Fruit fly (Drosophila melanogaster) whole organism, embryonic: ENCODE data around the gene Wdfy2.

Experiments used
- Aef1 ChIP-seq: fragments of 200-800 bp; sonication (Bioruptor generic); IDR thresholded peaks from 3 replicates; pipeline ENCODE4 v1.3.6; 2022; ENCODE audit warnings: missing biosample characterization, missing genetic modification characterization
- Bteb2 ChIP-seq: fragments of 200-800 bp; sonication (Bioruptor generic); optimal IDR thresholded peaks from 2 replicates; lab custom pipeline; 2016; ENCODE audit warnings: missing biosample characterization, missing genetic modification characterization
- CG10267 ChIP-seq: fragments of 200-800 bp; sonication (Bioruptor generic); optimal IDR thresholded peaks from 2 replicates; lab custom pipeline; 2018; ENCODE audit warnings: missing biosample characterization, mild to moderate bottlenecking, missing genetic modification characterization, moderate library complexity
- CG11085 ChIP-seq: fragments of 200-800 bp; sonication (Bioruptor generic); IDR thresholded peaks from 2 replicates; pipeline ENCODE4 v1.3.6; 2022; ENCODE audit warnings: missing biosample characterization, missing genetic modification characterization
- CG1233 ChIP-seq: fragments of 200-800 bp; sonication (Bioruptor generic); optimal IDR thresholded peaks from 4 replicates; lab custom pipeline; 2018; ENCODE audit warnings: missing biosample characterization, mild to moderate bottlenecking, missing genetic modification characterization
- CG17359 ChIP-seq: fragments of 200-800 bp; sonication (Bioruptor generic); optimal IDR thresholded peaks from 3 replicates; lab custom pipeline; 2018; ENCODE audit warnings: missing biosample characterization, mild to moderate bottlenecking, missing genetic modification characterization, moderate library complexity
- CG1792 ChIP-seq: fragments of 200-800 bp; sonication (Bioruptor generic); optimal IDR thresholded peaks from 2 replicates; lab custom pipeline; 2016; ENCODE audit warnings: missing biosample characterization, missing genetic modification characterization
- CG18476 ChIP-seq: fragments of 200-800 bp; sonication (Bioruptor generic); optimal IDR thresholded peaks from 2 replicates; lab custom pipeline; 2016; ENCODE audit warnings: missing biosample characterization, mild to moderate bottlenecking, missing genetic modification characterization
- CG2199 ChIP-seq: fragments of 200-800 bp; sonication (Bioruptor generic); IDR thresholded peaks from 3 replicates; pipeline ENCODE4 v1.3.6; 2022; ENCODE audit warnings: missing biosample characterization, missing genetic modification characterization
- CG2678 ChIP-seq: fragments of 200-800 bp; sonication (Bioruptor generic); optimal IDR thresholded peaks from 3 replicates; lab custom pipeline; 2019; ENCODE audit warnings: missing biosample characterization, mild to moderate bottlenecking, missing genetic modification characterization, moderate library complexity
- CG31441 ChIP-seq: fragments of 200-800 bp; sonication (Bioruptor generic); IDR thresholded peaks from 2 replicates; pipeline ENCODE4 v1.3.6; 2022; ENCODE audit warnings: missing biosample characterization, missing genetic modification characterization
- CG34224 ChIP-seq: fragments of 200-800 bp; sonication (Bioruptor generic); IDR thresholded peaks from 3 replicates; pipeline ENCODE4 v1.3.6; 2022; ENCODE audit warnings: missing biosample characterization, missing genetic modification characterization; ENCODE audit not compliant: partially characterized antibody
- CG3847 ChIP-seq: fragments of 200-800 bp; sonication (Bioruptor generic); IDR thresholded peaks from 2 replicates; pipeline ENCODE4 v1.3.6; 2022; ENCODE audit warnings: missing biosample characterization, missing genetic modification characterization
- CG5180 ChIP-seq: fragments of 200-800 bp; sonication (Bioruptor generic); optimal IDR thresholded peaks from 3 replicates; lab custom pipeline; 2017; ENCODE audit warnings: missing biosample characterization, missing genetic modification characterization, mild to moderate bottlenecking, moderate library complexity, missing genetic modification reagents
- CG7556 ChIP-seq: fragments of 200-800 bp; sonication (Bioruptor generic); optimal IDR thresholded peaks from 2 replicates; lab custom pipeline; 2017; ENCODE audit warnings: missing biosample characterization, mild to moderate bottlenecking, missing genetic modification characterization
- CG7839 ChIP-seq: fragments of 200-800 bp; sonication (Bioruptor generic); optimal IDR thresholded peaks from 3 replicates; lab custom pipeline; 2018; ENCODE audit warnings: missing biosample characterization, mild to moderate bottlenecking, missing genetic modification characterization, moderate library complexity
- CG9437 ChIP-seq: fragments of 200-800 bp; sonication (Bioruptor generic); optimal IDR thresholded peaks from 2 replicates; lab custom pipeline; 2018; ENCODE audit warnings: missing biosample characterization, mild to moderate bottlenecking, missing genetic modification characterization
- CG9609 ChIP-seq: fragments of 200-800 bp; sonication (Bioruptor generic); optimal IDR thresholded peaks from 3 replicates; lab custom pipeline; 2016; ENCODE audit warnings: missing biosample characterization, missing genetic modification characterization
- CrebB ChIP-seq: fragments of 200-800 bp; sonication (Bioruptor generic); optimal IDR thresholded peaks from 3 replicates; lab custom pipeline; 2018; ENCODE audit warnings: missing biosample characterization, mild to moderate bottlenecking, missing genetic modification characterization
- Elba2 ChIP-seq: fragments of 200-800 bp; sonication (Bioruptor generic); optimal IDR thresholded peaks from 3 replicates; lab custom pipeline; 2016; ENCODE audit warnings: missing biosample characterization, missing genetic modification characterization
- Hr51 ChIP-seq, 2 experiments: fragments of 200-800 bp; sonication (Bioruptor generic); optimal IDR thresholded peaks; 2 replicates in 1 of 2; 3 replicates in 1 of 2; lab custom pipeline; 2016 to 2018; ENCODE audit warnings: missing biosample characterization in 2 of 2, missing genetic modification characterization in 2 of 2, mild to moderate bottlenecking in 1 of 2, moderate library complexity in 1 of 2
- Med ChIP-seq: fragments of 200-800 bp; sonication (Bioruptor generic); peaks from one replicate; lab custom pipeline; 2016; ENCODE audit warnings: missing biosample characterization, missing genetic modification characterization, mild to moderate bottlenecking, inconsistent platforms, moderate library complexity
- Mrtf ChIP-seq: fragments of 200-800 bp; sonication (Bioruptor generic); IDR thresholded peaks from 3 replicates; pipeline ENCODE4 v1.3.6; 2022; ENCODE audit warnings: missing biosample characterization, missing genetic modification characterization
- Opbp ChIP-seq: fragments of 200-800 bp; sonication (Bioruptor generic); IDR thresholded peaks from 3 replicates; pipeline ENCODE4 v1.3.6; 2022; ENCODE audit warnings: missing biosample characterization, missing genetic modification characterization; ENCODE audit not compliant: partially characterized antibody
- Sox102F ChIP-seq: fragments of 200-800 bp; sonication (Bioruptor generic); optimal IDR thresholded peaks from 2 replicates; lab custom pipeline; 2018; ENCODE audit warnings: missing biosample characterization, mild to moderate bottlenecking, missing genetic modification characterization, moderate library complexity
- TFAM ChIP-seq: fragments of 200-800 bp; sonication (Bioruptor generic); optimal IDR thresholded peaks from 2 replicates; lab custom pipeline; 2017; ENCODE audit warnings: missing biosample characterization, missing genetic modification characterization, inconsistent platforms
- abd-A ChIP-seq: fragments of 200-800 bp; sonication (Bioruptor generic); optimal IDR thresholded peaks from 3 replicates; lab custom pipeline; 2019; ENCODE audit warnings: missing biosample characterization, mild to moderate bottlenecking, missing genetic modification characterization, moderate library complexity
- cas ChIP-seq: fragments of 200-800 bp; sonication (Bioruptor generic); IDR thresholded peaks from 2 replicates; pipeline ENCODE4 v1.3.6; 2022; ENCODE audit warnings: missing biosample characterization, missing genetic modification characterization
- chn ChIP-seq: fragments of 200-800 bp; sonication (Bioruptor generic); optimal IDR thresholded peaks from 2 replicates; lab custom pipeline; 2016; ENCODE audit warnings: missing biosample characterization, missing genetic modification characterization
- dmrt99B ChIP-seq: fragments of 200-800 bp; sonication (Bioruptor generic); optimal IDR thresholded peaks from 2 replicates; lab custom pipeline; 2018; ENCODE audit warnings: missing biosample characterization, mild to moderate bottlenecking, missing genetic modification characterization, moderate library complexity
- en ChIP-seq: fragments of 200-800 bp; sonication (Bioruptor generic); optimal IDR thresholded peaks from 2 replicates; lab custom pipeline; 2016; ENCODE audit warnings: missing biosample characterization, missing genetic modification characterization
- fd3F ChIP-seq: fragments of 200-800 bp; sonication (Bioruptor generic); optimal IDR thresholded peaks from 2 replicates; lab custom pipeline; 2018; ENCODE audit warnings: missing biosample characterization, mild to moderate bottlenecking, missing genetic modification characterization, moderate library complexity
- ftz-f1 ChIP-seq: fragments of 200-800 bp; sonication (Bioruptor generic); optimal IDR thresholded peaks from 2 replicates; lab custom pipeline; 2016; ENCODE audit warnings: missing biosample characterization, missing genetic modification characterization
- fu2 ChIP-seq: fragments of 200-800 bp; sonication (Bioruptor generic); optimal IDR thresholded peaks from 2 replicates; lab custom pipeline; 2016; ENCODE audit warnings: missing biosample characterization, missing genetic modification characterization
- gfzf ChIP-seq: fragments of 200-800 bp; sonication (Bioruptor generic); optimal IDR thresholded peaks from 2 replicates; lab custom pipeline; 2016; ENCODE audit warnings: missing biosample characterization, mild to moderate bottlenecking, missing genetic modification characterization, moderate library complexity
- kah ChIP-seq: fragments of 200-800 bp; sonication (Bioruptor generic); optimal IDR thresholded peaks from 2 replicates; lab custom pipeline; 2018; ENCODE audit warnings: missing biosample characterization, mild to moderate bottlenecking, missing genetic modification characterization
- kni ChIP-seq: fragments of 200-800 bp; sonication (Bioruptor generic); optimal IDR thresholded peaks from 3 replicates; lab custom pipeline; 2017; ENCODE audit warnings: mild to moderate bottlenecking, missing biosample characterization, missing genetic modification reagents, missing genetic modification characterization
- nau ChIP-seq: fragments of 200-800 bp; sonication (Bioruptor generic); optimal IDR thresholded peaks from 3 replicates; lab custom pipeline; 2017; ENCODE audit warnings: missing biosample characterization, mild to moderate bottlenecking, missing genetic modification characterization, missing genetic modification reagents
- nerfin-1 ChIP-seq: fragments of 200-800 bp; sonication (Bioruptor generic); optimal IDR thresholded peaks from 3 replicates; lab custom pipeline; 2019; ENCODE audit warnings: missing biosample characterization, mild to moderate bottlenecking, missing genetic modification characterization, moderate library complexity
- nmo ChIP-seq: fragments of 200-800 bp; sonication (Bioruptor generic); optimal IDR thresholded peaks from 2 replicates; lab custom pipeline; 2018; ENCODE audit warnings: missing biosample characterization, mild to moderate bottlenecking, missing genetic modification characterization, moderate library complexity
- pb ChIP-seq: fragments of 200-800 bp; sonication (Bioruptor generic); optimal IDR thresholded peaks from 3 replicates; lab custom pipeline; 2016; ENCODE audit warnings: missing biosample characterization, missing genetic modification characterization
- schlank ChIP-seq: fragments of 200-800 bp; sonication (Bioruptor generic); optimal IDR thresholded peaks from 2 replicates; lab custom pipeline; 2018; ENCODE audit warnings: missing biosample characterization, mild to moderate bottlenecking, missing genetic modification characterization
- slbo ChIP-seq: fragments of 200-800 bp; sonication (Bioruptor generic); IDR thresholded peaks from 2 replicates; pipeline ENCODE4 v1.3.6; 2022; ENCODE audit warnings: missing biosample characterization, missing genetic modification characterization
- so ChIP-seq: fragments of 200-800 bp; sonication (Bioruptor generic); IDR thresholded peaks from 3 replicates; pipeline ENCODE4 v1.3.6; 2022; ENCODE audit warnings: missing biosample characterization, missing genetic modification characterization
- sqz ChIP-seq: fragments of 200-800 bp; sonication (Bioruptor generic); optimal IDR thresholded peaks from 3 replicates; lab custom pipeline; 2018; ENCODE audit warnings: missing biosample characterization, mild to moderate bottlenecking, missing genetic modification characterization
- stwl ChIP-seq: fragments of 200-800 bp; sonication (Bioruptor generic); optimal IDR thresholded peaks from 3 replicates; lab custom pipeline; 2018; ENCODE audit warnings: missing biosample characterization, mild to moderate bottlenecking, missing genetic modification characterization, moderate library complexity
- tio ChIP-seq: fragments of 200-800 bp; sonication (Bioruptor generic); optimal IDR thresholded peaks from 2 replicates; lab custom pipeline; 2017; ENCODE audit warnings: missing biosample characterization, missing genetic modification characterization, inconsistent platforms
- vfl ChIP-seq: fragments of 200-800 bp; sonication (Bioruptor generic); optimal IDR thresholded peaks from 2 replicates; lab custom pipeline; 2016; ENCODE audit warnings: missing biosample characterization, missing genetic modification characterization
- vnd ChIP-seq: fragments of 200-800 bp; sonication (Bioruptor generic); IDR thresholded peaks from 3 replicates; pipeline ENCODE4 v1.3.6; 2022; ENCODE audit warnings: missing biosample characterization, missing genetic modification characterization; ENCODE audit not compliant: partially characterized antibody
- zen ChIP-seq: fragments of 200-800 bp; sonication (Bioruptor generic); optimal IDR thresholded peaks from 3 replicates; lab custom pipeline; 2018; ENCODE audit warnings: missing biosample characterization, mild to moderate bottlenecking, missing genetic modification characterization, moderate library complexity

Wdfy2 gene

dm6 chr2L:10466865-10467270 is 43.8 kb downstream of the Wdfy2 start (continued):
- TF ChIP-seq nerfin-1 (peak; percentile 50), en (GFP tag; lab: Kevin White, UChicago) (peak; percentile 1), TFAM (GFP tag; lab: Kevin White, UChicago) (peak; percentile 36), CG2678 (no peak), kah (GFP tag; lab: Kevin White, UChicago) (peak; percentile 16), zen (peak; percentile 16), Mrtf (GFP tag; lab: Robert Waterston, UW) (0 out of 3 replicates have a peak, but pooled peaks have one; percentile 46), kni (GFP tag; lab: Kevin White, UChicago) (no peak), tio (GFP tag; lab: Kevin White, UChicago) (peak; percentile 74), vfl (GFP tag; lab: Kevin White, UChicago) (no peak), CG1233 (peak; percentile 36), stwl (tag; lab: Kevin White, UChicago) (no peak), dmrt99B (tag; lab: Kevin White, UChicago) (peak; percentile 80), nmo (GFP tag; lab: Kevin White, UChicago) (peak; percentile 89), CG18476 (GFP tag; lab: Kevin White, UChicago) (peak; percentile 46), ftz-f1 (GFP tag; lab: Kevin White, UChicago) (no peak), CG5180 (GFP tag; lab: Kevin White, UChicago) (peak; percentile 82), fd3F (peak; percentile 2), Aef1 (GFP tag; lab: Robert Waterston, UW) (no peak), slbo (no peak; the same call in 1 of the 2 replicates), pb (GFP tag; lab: Kevin White, UChicago) (peak; percentile 1), chn (GFP tag; lab: Kevin White, UChicago) (peak; percentile 42), Bteb2 (GFP tag; lab: Kevin White, UChicago) (no peak), CG2199 (0 out of 3 replicates have a peak, but pooled peaks have one; percentile 30), abd-A (tag; lab: Kevin White, UChicago) (no peak), Med (GFP tag; lab: Kevin White, UChicago) (peak; percentile 84), CG7556 (GFP tag; lab: Kevin White, UChicago) (peak; percentile 69), CG17359 (tag; lab: Kevin White, UChicago) (peak; percentile 74), Elba2 (GFP tag; lab: Kevin White, UChicago) (no peak), CG10267 (tag; lab: Kevin White, UChicago) (peak; percentile 58), CG9437 (GFP tag; lab: Kevin White, UChicago) (peak; percentile 72), schlank (tag; lab: Kevin White, UChicago) (no peak), Hr51 (GFP tag; optimal IDR thresholded peaks at IDR 0.05; lab: Kevin White, UChicago) (no peak), nau (GFP tag; lab: Kevin White, UChicago) (peak; percentile 57), sqz (GFP tag; lab: Kevin White, UChicago) (peak; percentile 19), CG1792 (GFP tag; lab: Kevin White, UChicago) (peak; percentile 37), CG3847 (GFP tag; lab: Robert Waterston, UW) (0 out of 2 replicates have a peak, but pooled peaks have one; percentile 26), cas (GFP tag; lab: Robert Waterston, UW) (no peak), so (GFP tag; lab: Robert Waterston, UW) (0 out of 3 replicates have a peak, but pooled peaks have one; percentile 11), CG7839 (tag; lab: Kevin White, UChicago) (peak; percentile 78), Opbp (GFP tag; lab: Robert Waterston, UW) (no peak), CrebB (tag; lab: Kevin White, UChicago) (no peak), gfzf (GFP tag; lab: Kevin White, UChicago) (no peak), vnd (no peak), CG11085 (GFP tag; lab: Robert Waterston, UW) (no peak), Sox102F (GFP tag; lab: Kevin White, UChicago) (peak; percentile 66), CG34224 (GFP tag; lab: Robert Waterston, UW) (no peak), fu2 (GFP tag; lab: Kevin White, UChicago) (no peak), CG9609 (peak; percentile 39), CG31441 (peak; percentile 78)
